Fruit fly (Drosophila melanogaster) Kc167 (cell line): ENCODE data around the gene nbs.

Experiments used
- Myc ChIP-seq: fragments of >200 bp; optimal IDR thresholded peaks from 2 replicates; lab custom pipeline; 2017; ENCODE audit warnings: missing external identifiers
- Sin3A ChIP-seq: fragments of >200 bp; optimal IDR thresholded peaks from 2 replicates; lab custom pipeline; 2018; ENCODE audit warnings: missing external identifiers
- h ChIP-seq: fragments of >200 bp; optimal IDR thresholded peaks from 3 replicates; lab custom pipeline; 2018; ENCODE audit warnings: missing external identifiers
- insv ChIP-seq: fragments of >200 bp; optimal IDR thresholded peaks from 3 replicates; lab custom pipeline; 2018; ENCODE audit warnings: missing external identifiers
- psq ChIP-seq: fragments of >200 bp; optimal IDR thresholded peaks from 2 replicates; lab custom pipeline; 2017; ENCODE audit warnings: missing external identifiers
- ttk ChIP-seq: sonication (Bioruptor generic); optimal IDR thresholded peaks from 2 replicates; lab custom pipeline; 2017; ENCODE audit warnings: missing external identifiers

nbs gene

DNA sequence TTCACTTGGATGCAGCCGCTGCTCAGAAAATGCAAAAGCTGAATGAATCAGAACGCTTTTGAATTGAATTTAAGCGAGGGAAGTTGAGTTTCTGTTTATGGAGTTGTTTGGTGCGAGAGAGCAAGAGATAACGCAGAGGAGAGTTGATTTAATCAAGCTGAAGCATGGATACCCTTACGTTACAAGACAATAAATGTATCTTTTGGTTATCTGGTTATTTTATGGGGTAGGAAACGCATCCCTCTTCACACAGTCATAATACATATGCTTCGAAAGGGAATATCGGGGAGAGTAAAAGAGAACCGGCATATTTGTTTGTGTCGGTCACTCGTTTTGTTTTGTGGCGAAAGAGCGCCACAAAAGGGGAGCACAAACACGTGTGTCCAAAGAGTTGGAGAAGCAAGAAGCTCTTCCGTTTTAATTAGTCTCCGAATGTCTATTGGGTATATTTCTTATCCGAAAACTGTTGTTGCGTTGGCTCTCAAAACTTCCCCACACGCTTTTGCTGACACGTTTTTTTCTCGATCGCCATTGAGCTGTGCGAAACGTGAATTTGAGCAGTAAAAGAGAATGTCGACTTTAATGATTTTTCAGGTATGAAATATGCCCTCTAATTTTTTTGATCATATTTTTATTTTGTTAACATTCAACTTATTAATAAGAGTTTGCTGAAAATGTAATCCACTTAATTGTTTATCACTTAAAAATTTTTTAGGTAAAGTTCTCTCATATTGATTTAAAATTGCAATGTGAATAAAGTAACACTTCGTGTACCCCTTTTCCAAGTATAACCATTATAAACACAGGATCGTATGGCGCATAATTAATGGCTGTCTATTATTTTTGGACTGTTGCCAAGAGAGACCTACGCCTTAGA is 26.1 kb downstream of the nbs start, which contains the start of gene Prps:
Gene Prps, minus strand, starts transcription at position 51 of the 877 bp plus-strand sequence.
- no peak for TF ChIP-seq ttk
- no peak for TF ChIP-seq Myc (lab: Kevin White, UChicago)
- no peak for TF ChIP-seq h (lab: Kevin White, UChicago)
- no peak for TF ChIP-seq psq (lab: Kevin White, UChicago)
- TF ChIP-seq Sin3A (lab: Kevin White, UChicago): no peak
- TF ChIP-seq insv (lab: Kevin White, UChicago): no peak

DNA sequence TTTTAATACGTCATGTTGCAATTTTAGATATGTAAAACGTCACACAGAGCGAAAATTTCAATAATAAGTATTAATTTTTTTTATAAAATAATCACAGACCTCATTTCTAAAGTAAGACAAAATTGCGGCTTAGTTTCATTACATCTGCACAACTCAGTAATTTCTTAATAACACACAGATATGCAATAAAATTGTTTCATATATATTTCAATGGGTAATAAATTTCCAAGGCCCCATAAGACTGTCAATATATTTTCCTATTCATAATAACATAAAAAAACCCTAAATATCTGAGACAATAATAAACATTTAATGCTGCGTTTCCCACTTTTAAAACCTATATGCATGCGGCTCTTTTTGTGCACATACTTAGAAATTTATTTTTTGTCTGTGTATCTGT is 27.3 kb downstream of the nbs start:
- TF ChIP-seq h (lab: Kevin White, UChicago): no peak
- no peak for TF ChIP-seq Myc (lab: Kevin White, UChicago)
- TF ChIP-seq insv (lab: Kevin White, UChicago): no peak
- no peak for TF ChIP-seq ttk
- TF ChIP-seq Sin3A (lab: Kevin White, UChicago): no peak
- no peak for TF ChIP-seq psq (lab: Kevin White, UChicago)

DNA sequence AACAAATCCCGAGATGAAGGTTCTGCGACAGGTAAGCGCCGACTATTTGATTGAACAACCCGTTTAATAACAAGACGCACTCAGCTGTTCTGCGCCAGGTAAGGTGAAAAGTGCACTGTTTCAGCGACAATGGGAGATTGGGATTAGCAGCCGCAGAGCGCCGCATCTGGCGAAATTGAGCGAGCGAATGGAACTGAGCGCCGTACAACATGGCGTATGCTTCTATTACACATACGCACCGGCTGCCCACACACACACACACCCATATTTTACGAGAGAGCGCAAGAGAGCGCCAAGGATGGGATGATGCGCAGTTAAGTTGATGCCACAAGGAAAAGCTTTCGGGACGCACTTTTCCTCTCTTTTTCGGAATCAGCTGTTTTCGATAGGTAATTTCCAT is 27.8 kb downstream of the nbs start:
- TF ChIP-seq ttk (no peak), Sin3A (lab: Kevin White, UChicago) (no peak)

DNA sequence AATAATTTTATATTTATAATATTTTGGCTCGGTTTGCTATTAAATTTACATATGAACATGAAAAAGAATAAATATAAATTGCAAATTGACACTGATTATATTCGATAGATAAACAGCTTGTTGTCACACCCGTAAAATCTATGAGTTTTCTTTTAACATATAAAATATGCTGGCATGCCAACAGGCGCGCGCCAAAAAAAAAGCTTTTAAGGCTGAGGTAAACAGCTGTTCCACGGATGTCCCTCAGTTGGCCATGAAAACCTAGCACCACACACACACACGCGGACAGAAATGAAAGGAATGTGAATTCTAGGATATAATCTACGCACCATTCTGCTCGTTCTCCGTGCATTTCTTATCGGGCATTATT is 28.1 kb downstream of the nbs start:
- TF ChIP-seq ttk (no peak), Sin3A (lab: Kevin White, UChicago) (no peak), insv (lab: Kevin White, UChicago) (no peak), Myc (lab: Kevin White, UChicago) (no peak), psq (lab: Kevin White, UChicago) (no peak), h (lab: Kevin White, UChicago) (no peak)

DNA sequence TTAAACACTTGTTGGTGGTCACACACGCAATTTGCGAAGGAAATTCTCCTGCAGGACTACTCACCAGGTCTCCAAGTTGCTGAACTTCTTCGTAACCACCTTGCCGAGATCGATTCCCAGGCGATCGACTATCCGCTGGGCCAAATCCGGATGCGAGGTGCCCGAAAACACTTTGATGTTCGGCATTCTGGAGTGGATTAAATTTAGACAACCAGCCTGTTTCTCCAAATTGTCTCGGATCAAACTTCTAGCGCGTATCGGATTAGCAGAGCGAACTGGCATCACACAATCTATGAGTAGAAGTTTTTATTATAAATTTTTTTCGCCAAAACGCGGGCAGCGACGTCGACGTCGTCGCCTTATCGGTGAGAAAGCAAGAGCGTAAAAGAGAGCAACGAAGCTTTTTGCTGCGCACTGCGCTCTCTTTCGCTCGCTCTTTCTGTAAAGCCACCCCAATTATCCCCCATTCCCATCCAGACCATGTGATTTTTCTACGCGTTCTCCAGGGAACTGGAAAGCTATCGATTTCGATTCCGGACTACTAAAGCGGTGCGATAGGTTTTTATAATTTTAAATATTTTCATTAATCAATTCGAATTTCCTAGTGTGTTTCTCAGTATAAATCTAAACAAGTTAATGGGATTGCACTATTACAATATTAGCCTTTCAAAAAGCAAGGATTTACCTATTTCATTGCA is 28.7 kb downstream of the nbs start:
- TF ChIP-seq Sin3A (lab: Kevin White, UChicago): no peak

DNA sequence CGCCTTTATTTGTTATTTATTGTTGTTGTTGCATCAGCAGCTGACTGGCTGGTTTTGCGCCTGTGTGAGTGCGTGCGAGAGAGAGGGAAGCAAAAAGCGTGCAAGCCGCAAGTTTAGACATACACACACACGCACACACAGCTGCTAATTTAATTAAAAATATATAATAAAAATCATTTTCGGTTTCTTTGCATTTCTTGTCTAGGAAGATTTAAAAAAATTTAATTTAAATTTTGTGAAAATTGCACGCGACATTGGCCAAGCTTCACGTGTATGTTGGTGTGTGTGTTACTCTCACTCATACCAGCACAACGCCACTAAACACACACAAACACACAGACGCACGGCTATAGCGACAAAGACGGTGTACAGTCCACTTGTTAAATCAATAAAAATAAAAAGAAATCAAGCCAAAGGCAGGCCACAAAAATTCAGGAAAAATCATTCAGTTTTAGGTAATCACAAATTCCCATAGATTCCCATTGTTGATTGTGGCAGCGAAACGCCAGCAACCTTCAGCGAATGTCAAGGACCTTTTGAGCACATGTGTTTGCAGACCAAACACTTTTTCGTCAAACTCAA is 29.4 kb downstream of the nbs start:
- TF ChIP-seq Sin3A (lab: Kevin White, UChicago): no peak

DNA sequence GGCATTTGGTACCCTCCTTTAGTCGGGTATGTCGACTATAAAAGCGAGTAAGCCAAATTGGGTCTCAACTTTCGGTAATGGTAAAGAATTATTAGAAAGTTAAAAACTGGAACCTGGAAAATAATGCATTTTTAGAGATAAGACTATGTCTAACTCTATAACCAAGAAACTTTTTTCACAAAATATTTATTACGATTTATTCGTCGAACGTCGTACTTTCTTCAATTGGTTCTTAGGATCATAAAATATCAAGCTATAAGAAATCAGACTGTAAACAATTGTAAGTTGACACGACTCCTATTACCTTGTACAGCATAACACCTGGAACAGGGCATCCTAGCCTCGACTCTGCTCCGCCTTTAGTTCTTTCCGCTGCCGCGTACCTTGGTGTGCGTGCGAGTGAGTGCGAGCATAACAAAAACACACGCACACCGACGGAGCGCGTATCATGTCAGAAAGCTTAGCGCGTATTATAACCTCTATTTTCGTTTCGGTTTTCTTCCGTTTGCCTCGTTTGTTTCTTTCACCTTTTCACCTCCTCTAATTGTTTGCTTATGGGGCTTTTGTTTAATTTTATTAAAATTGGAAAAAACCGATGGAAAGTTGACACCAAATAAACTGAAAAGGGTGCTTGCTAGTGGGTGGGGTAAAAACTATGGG is 30.0 kb downstream of the nbs start:
- no peak for TF ChIP-seq h (lab: Kevin White, UChicago)
- no peak for TF ChIP-seq Myc (lab: Kevin White, UChicago)
- no peak for TF ChIP-seq ttk
- TF ChIP-seq Sin3A (lab: Kevin White, UChicago): no peak
- TF ChIP-seq psq (lab: Kevin White, UChicago): no peak
- no peak for TF ChIP-seq insv (lab: Kevin White, UChicago)

DNA sequence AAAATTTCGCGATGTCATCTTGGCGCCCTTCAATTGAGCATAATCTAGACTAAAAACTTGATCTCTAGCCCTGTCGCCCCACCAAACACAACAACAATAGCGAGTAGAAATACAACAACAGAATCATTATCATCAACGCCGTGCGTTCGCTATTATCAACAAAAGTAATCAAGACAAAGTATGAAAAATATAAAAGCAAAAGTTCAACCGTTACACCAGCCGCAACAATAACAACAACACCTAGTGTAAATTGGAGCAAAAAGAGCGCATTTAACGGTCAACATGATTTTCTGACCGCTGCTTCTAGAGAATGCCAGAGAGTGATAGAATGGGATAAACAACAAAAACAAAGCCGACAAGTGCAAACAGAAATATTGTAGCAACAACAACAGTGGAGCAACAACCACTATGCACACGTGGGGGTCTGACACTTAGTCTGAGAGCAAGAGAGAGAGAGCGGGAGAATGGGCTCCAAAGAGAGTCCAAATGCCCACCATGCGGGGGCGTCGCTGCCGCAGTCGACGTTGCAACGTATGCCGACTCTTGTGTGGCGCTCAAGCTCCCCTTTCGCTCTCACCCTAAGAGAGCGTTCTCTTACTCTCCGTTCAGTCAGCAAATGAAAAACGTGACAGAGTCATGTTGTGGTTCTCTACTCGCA is 30.6 kb downstream of the nbs start:
- TF ChIP-seq Sin3A (lab: Kevin White, UChicago): no peak
- no peak for TF ChIP-seq psq (lab: Kevin White, UChicago)
- TF ChIP-seq Myc (lab: Kevin White, UChicago): no peak
- TF ChIP-seq insv (lab: Kevin White, UChicago): no peak
- no peak for TF ChIP-seq ttk
- no peak for TF ChIP-seq h (lab: Kevin White, UChicago)

DNA sequence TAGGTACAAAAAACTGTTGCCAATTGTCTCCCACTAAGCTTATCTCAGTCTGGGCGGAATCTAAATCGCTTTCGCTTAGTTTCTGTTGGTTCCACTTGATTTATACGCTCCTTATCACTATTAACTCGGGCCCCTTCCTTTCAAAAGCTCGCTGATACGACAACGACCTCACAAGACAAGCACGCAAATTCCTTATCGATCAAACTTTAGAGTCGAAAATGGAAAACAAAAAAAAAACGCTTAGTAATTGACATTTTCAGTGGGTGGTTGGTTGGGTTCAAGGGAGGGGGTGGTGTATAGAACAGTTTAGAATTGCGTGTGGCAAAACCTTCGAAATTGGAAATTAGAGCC is 31.5 kb downstream of the nbs start:
- TF ChIP-seq insv (lab: Kevin White, UChicago) (no peak), Sin3A (lab: Kevin White, UChicago) (no peak), h (lab: Kevin White, UChicago) (no peak), Myc (lab: Kevin White, UChicago) (no peak), psq (lab: Kevin White, UChicago) (no peak), ttk (no peak)

DNA sequence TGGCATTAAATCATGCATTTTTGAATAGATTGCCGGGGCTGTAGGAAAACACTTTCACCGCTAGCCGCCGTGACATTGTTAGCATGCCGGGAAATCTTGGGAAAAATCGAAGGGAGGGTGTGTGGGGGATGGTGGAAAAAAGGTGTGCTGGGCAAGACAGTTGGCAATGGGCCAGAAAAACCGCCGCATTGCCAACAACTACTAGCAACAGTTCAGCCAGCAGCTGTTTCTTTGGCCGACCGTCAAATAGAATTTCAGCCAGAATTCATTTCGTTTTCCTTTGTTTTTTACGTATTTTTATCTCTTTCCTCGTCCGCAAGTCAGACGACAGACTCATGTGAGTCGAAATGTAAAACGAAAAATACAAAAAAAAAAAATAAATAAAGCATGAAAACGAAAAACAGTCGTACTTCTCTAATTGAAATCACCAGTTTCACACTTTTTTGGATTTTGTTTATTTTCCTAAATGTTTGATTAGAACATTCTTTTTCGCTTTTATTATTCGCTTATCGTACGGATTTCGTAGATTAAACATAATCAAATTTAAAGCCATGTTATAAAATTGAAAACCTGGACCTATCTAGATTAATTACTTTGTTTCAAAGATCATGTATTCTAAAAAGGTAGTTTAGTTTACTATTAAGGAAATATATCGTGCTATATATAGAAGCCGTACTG is 32.1 kb downstream of the nbs start:
- TF ChIP-seq insv (lab: Kevin White, UChicago): no peak
- no peak for TF ChIP-seq psq (lab: Kevin White, UChicago)
- no peak for TF ChIP-seq Sin3A (lab: Kevin White, UChicago)
- TF ChIP-seq h (lab: Kevin White, UChicago): no peak
- no peak for TF ChIP-seq ttk
- no peak for TF ChIP-seq Myc (lab: Kevin White, UChicago)

DNA sequence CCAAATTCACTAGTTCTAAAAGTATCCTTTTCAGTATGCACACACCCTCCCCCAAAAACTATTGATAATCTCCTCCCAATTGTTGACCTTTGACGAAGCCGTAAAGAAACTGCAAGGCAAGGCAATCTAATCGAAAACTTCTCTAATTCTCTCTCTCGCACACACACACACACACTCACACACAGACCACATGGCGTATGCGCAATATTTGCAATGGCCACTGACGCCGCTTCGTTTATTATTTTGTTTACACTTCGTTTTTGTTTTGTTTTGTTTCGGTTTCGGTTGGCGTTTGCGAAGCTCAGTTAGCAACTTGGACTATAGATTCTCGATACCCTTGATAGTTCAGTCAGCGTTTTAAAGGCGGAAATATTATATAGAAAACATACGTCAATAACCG is 33.2 kb downstream of the nbs start:
- TF ChIP-seq Myc (lab: Kevin White, UChicago) (no peak), Sin3A (lab: Kevin White, UChicago) (no peak), insv (lab: Kevin White, UChicago) (no peak), ttk (no peak), h (lab: Kevin White, UChicago) (no peak), psq (lab: Kevin White, UChicago) (no peak)
